Fruit fly (Drosophila melanogaster): ENCODE results near the gene CG43061.

DNA sequence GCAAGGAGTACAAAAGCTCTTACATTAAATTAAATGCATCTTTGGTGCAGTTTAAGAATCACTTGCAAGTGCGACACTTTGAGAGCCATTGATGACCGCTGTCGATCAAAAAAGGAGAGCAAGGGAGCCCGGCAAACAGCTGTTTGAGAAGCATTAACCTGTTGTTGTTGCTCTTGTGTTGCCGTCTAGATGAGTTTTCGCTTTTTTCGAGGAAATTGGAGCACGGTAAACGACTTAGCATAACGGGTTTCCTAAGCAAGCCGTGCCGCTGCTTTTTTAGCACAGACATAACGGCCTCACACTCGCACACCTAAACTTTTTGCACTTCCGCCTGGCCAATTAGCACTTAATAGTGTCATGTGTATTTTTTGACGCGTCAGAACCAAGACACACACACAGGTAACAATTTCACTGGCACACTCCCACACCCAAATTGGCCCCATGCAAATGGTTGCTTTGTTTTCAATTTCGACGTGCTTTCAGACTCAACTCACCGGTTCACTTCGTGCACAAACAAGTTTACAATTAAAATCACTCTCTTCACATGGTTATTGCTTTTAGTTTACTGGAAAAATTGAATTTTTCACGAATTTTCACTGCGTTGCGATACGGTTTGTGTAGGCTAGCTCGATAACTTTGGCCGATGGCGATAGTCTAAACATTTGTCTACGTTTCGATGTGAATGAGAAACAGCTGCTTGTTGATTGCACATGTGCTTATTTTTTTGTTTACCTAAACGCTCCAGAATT, 19.1 kb upstream of the CG43061 start, which contains the start of the genes CG10903 and CG2747:
- TF ChIP-seq psq (optimal IDR thresholded peaks at IDR 0.05) (no peak), Dll (optimal IDR thresholded peaks at IDR 0.05) (no peak), usp (GFP tag; optimal IDR thresholded peaks at IDR 0.05) (no peak), EcR (GFP tag; optimal IDR thresholded peaks at IDR 0.05) (no peak)

All from whole organism.